Worm (Caenorhabditis elegans) whole organism, L4 larva: Measurements from ENCODE around the gene gst-41.

Experiments used
- D1046.2 ChIP-seq: fragments of 200-800 bp; sonication (Bioruptor generic); IDR thresholded peaks from 2 replicates; pipeline ENCODE4 v1.3.6; 2022; ENCODE audit warnings: missing genetic modification characterization, missing compliant biosample characterization
- F37D6.2 ChIP-seq: sonication (generic microtip); optimal IDR thresholded peaks from 2 replicates; lab custom pipeline; 2016; ENCODE audit warnings: mild to moderate bottlenecking, missing genetic modification characterization, missing compliant biosample characterization
- R02D3.7 ChIP-seq: fragments of 150-350 bp; sonication (generic microtip); optimal IDR thresholded peaks from 3 replicates; lab custom pipeline; 2014; ENCODE audit warnings: missing biosample characterization, missing genetic modification characterization
- T20F7.1 ChIP-seq: fragments of 200-800 bp; sonication (Bioruptor generic); optimal IDR thresholded peaks from 2 replicates; lab custom pipeline; 2018; ENCODE audit warnings: mild to moderate bottlenecking, missing genetic modification characterization, missing compliant biosample characterization
- T26A8.4 ChIP-seq: fragments of 200-800 bp; sonication (Bioruptor generic); IDR thresholded peaks from 2 replicates; pipeline ENCODE4 v1.3.6; 2022; ENCODE audit warnings: missing genetic modification characterization, missing compliant biosample characterization
- Y105C5A.15 ChIP-seq: fragments of 200-800 bp; sonication (Bioruptor generic); IDR thresholded peaks from 2 replicates; pipeline ENCODE4 v1.3.6; 2022; ENCODE audit warnings: missing genetic modification characterization, missing compliant biosample characterization
- Y5F2A.4 ChIP-seq: fragments of 200-800 bp; sonication (Bioruptor generic); optimal IDR thresholded peaks from 2 replicates; lab custom pipeline; 2018; ENCODE audit warnings: mild to moderate bottlenecking, missing genetic modification characterization, missing compliant biosample characterization
- aha-1 ChIP-seq: fragments of 150-350 bp; peaks from one replicate; lab custom pipeline; 2014; ENCODE audit warnings: missing biosample characterization, missing genetic modification characterization
- aly-2 ChIP-seq: sonication (generic microtip); optimal IDR thresholded peaks from 2 replicates; lab custom pipeline; 2018; ENCODE audit warnings: missing biosample characterization, missing genetic modification characterization
- ama-1 ChIP-seq: fragments of 150-350 bp; optimal IDR thresholded peaks from 2 replicates; lab custom pipeline; 2014; ENCODE audit warnings: inconsistent platforms, mixed read lengths
- ctbp-1 ChIP-seq: fragments of 200-800 bp; sonication (Bioruptor generic); IDR thresholded peaks from 2 replicates; pipeline ENCODE4 v1.3.6; 2022; ENCODE audit warnings: missing genetic modification reagents, missing genetic modification characterization, missing compliant biosample characterization
- daf-8 ChIP-seq: fragments of 200-800 bp; sonication (Bioruptor generic); IDR thresholded peaks from 2 replicates; pipeline ENCODE4 v1.3.6; 2022; ENCODE audit warnings: missing genetic modification characterization, missing compliant biosample characterization
- dmd-6 ChIP-seq: fragments of 200-800 bp; sonication (Bioruptor generic); IDR thresholded peaks from 2 replicates; pipeline ENCODE4 v1.3.6; 2022; ENCODE audit warnings: missing genetic modification reagents, missing genetic modification characterization, missing compliant biosample characterization
- dmd-9 ChIP-seq: fragments of 200-800 bp; sonication (Bioruptor generic); IDR thresholded peaks from 2 replicates; pipeline ENCODE4 v1.3.6; 2022; ENCODE audit warnings: missing genetic modification reagents, missing genetic modification characterization, missing compliant biosample characterization
- dpl-1 ChIP-seq: fragments of 150-350 bp; optimal IDR thresholded peaks from 2 replicates; lab custom pipeline; 2014; ENCODE audit warnings: missing biosample characterization, missing genetic modification reagents, missing genetic modification characterization
- duxl-1 ChIP-seq: sonication (generic microtip); optimal IDR thresholded peaks from 2 replicates; lab custom pipeline; 2016; ENCODE audit warnings: mild to moderate bottlenecking, missing genetic modification characterization, moderate library complexity, missing compliant biosample characterization; ENCODE audit not compliant: poor library complexity
- dve-1 ChIP-seq: sonication (generic microtip); optimal IDR thresholded peaks from 2 replicates; lab custom pipeline; 2017; ENCODE audit warnings: antibody characterized with exemption, mild to moderate bottlenecking, missing genetic modification characterization, missing compliant biosample characterization; ENCODE audit not compliant: insufficient read depth
- egl-27 ChIP-seq: sonication (generic microtip); optimal IDR thresholded peaks from 3 replicates; lab custom pipeline; 2017; ENCODE audit warnings: missing biosample characterization, missing genetic modification reagents, missing genetic modification characterization
- fkh-10 ChIP-seq: fragments of 150-350 bp; optimal IDR thresholded peaks from 2 replicates; lab custom pipeline; 2014; ENCODE audit warnings: missing biosample characterization, missing genetic modification reagents, missing genetic modification characterization
- gei-8 ChIP-seq: fragments of 200-800 bp; sonication (Bioruptor generic); optimal IDR thresholded peaks from 2 replicates; lab custom pipeline; 2018; ENCODE audit warnings: mild to moderate bottlenecking, missing genetic modification characterization, missing compliant biosample characterization
- hif-1 ChIP-seq, 2 experiments: sonication (generic microtip); optimal IDR thresholded peaks; 2 replicates each; lab custom pipeline; 2016 to 2017; ENCODE audit warnings: missing compliant biosample characterization in 2 of 2, missing genetic modification characterization in 2 of 2, missing genetic modification reagents in 2 of 2, missing genotype in 2 of 2, mild to moderate bottlenecking in 1 of 2
- hlh-11 ChIP-seq: fragments of 200-800 bp; sonication (Bioruptor generic); optimal IDR thresholded peaks from 2 replicates; lab custom pipeline; 2018; ENCODE audit warnings: mild to moderate bottlenecking, missing genetic modification characterization, missing compliant biosample characterization
- lin-29 ChIP-seq: fragments of 200-800 bp; sonication (Bioruptor generic); IDR thresholded peaks from 2 replicates; pipeline ENCODE4 v1.3.6; 2022; ENCODE audit warnings: missing genetic modification reagents, missing genetic modification characterization, missing compliant biosample characterization
- mdl-1 ChIP-seq, 2 experiments: fragments of 150-350 bp in 1 of 2; sonication (generic microtip) in 1 of 2; optimal IDR thresholded peaks; 2 replicates each; lab custom pipeline; 2014 to 2017; ENCODE audit warnings: missing biosample characterization in 2 of 2, missing genetic modification characterization in 2 of 2
- mep-1 ChIP-seq: fragments of 150-350 bp; sonication (generic microtip); optimal IDR thresholded peaks from 3 replicates; lab custom pipeline; 2014; ENCODE audit warnings: missing biosample characterization, missing genetic modification characterization
- mxl-2 ChIP-seq: fragments of 200-800 bp; sonication (Bioruptor generic); conservative IDR thresholded peaks from 2 replicates; pipeline ENCODE4 v1.3.6; 2022; ENCODE audit warnings: missing genetic modification reagents, missing genetic modification characterization, missing compliant biosample characterization
- mxl-3 ChIP-seq: fragments of 200-800 bp; sonication (Bioruptor generic); optimal IDR thresholded peaks from 2 replicates; lab custom pipeline; 2018; ENCODE audit warnings: mild to moderate bottlenecking, missing genetic modification characterization, missing compliant biosample characterization
- nhr-102 ChIP-seq: sonication (generic microtip); optimal IDR thresholded peaks from 2 replicates; lab custom pipeline; 2016; ENCODE audit warnings: mild to moderate bottlenecking, missing genetic modification characterization, moderate library complexity, missing compliant biosample characterization
- nhr-11 ChIP-seq: fragments of 150-350 bp; optimal IDR thresholded peaks from 2 replicates; lab custom pipeline; 2014; ENCODE audit warnings: missing biosample characterization, missing genetic modification characterization
- nhr-25 ChIP-seq: sonication (generic microtip); optimal IDR thresholded peaks from 2 replicates; lab custom pipeline; 2017; ENCODE audit warnings: missing genetic modification characterization, mild to moderate bottlenecking, missing compliant biosample characterization, antibody characterized with exemption, moderate library complexity, borderline replicate concordance; ENCODE audit not compliant: insufficient read depth
- nhr-28 ChIP-seq: fragments of 150-350 bp; optimal IDR thresholded peaks from 2 replicates; lab custom pipeline; 2014; ENCODE audit warnings: missing biosample characterization, missing genetic modification characterization
- nhr-6 ChIP-seq: fragments of 150-350 bp; optimal IDR thresholded peaks from 2 replicates; lab custom pipeline; 2014; ENCODE audit warnings: missing biosample characterization, missing genetic modification characterization
- nhr-77 ChIP-seq: fragments of 150-350 bp; optimal IDR thresholded peaks from 2 replicates; lab custom pipeline; 2014; ENCODE audit warnings: missing biosample characterization, missing genetic modification characterization
- pha-4 ChIP-seq, 2 experiments: fragments of 150-350 bp in 1 of 2; fragments of 200-800 bp in 1 of 2; sonication (Bioruptor generic) in 1 of 2; IDR thresholded peaks in 1 of 2; optimal IDR thresholded peaks in 1 of 2; 2 replicates each; pipeline versions ENCODE4 v1.3.6 to Lab custom; 2014 to 2022; ENCODE audit warnings: missing genetic modification characterization in 2 of 2, missing genetic modification reagents in 2 of 2, missing biosample characterization in 1 of 2, missing compliant biosample characterization in 1 of 2
- pqm-1 ChIP-seq: sonication (generic microtip); optimal IDR thresholded peaks from 2 replicates; lab custom pipeline; 2017; ENCODE audit warnings: missing biosample characterization, missing genetic modification characterization
- saeg-2 ChIP-seq: fragments of 200-800 bp; sonication (Bioruptor generic); IDR thresholded peaks from 2 replicates; pipeline ENCODE4 v1.3.6; 2022; ENCODE audit warnings: missing genetic modification reagents, missing genetic modification characterization, missing compliant biosample characterization
- skn-1 ChIP-seq: fragments of 150-350 bp; optimal IDR thresholded peaks from 2 replicates; lab custom pipeline; 2014; ENCODE audit warnings: missing biosample characterization, missing genetic modification characterization
- spr-3 ChIP-seq: fragments of 200-800 bp; sonication (Bioruptor generic); optimal IDR thresholded peaks from 2 replicates; lab custom pipeline; 2018; ENCODE audit warnings: mild to moderate bottlenecking, missing genetic modification characterization, missing compliant biosample characterization
- unc-39 ChIP-seq: sonication (generic microtip); optimal IDR thresholded peaks from 2 replicates; lab custom pipeline; 2017; ENCODE audit warnings: missing biosample characterization, missing genetic modification characterization
- unc-62 ChIP-seq, 3 experiments: fragments of 150-350 bp in 1 of 3; sonication (generic microtip); optimal IDR thresholded peaks in 2 of 3; peaks in 1 of 3; 1 replicate in 1 of 3; 2 replicates in 2 of 3; lab custom pipeline; 2014 to 2017; ENCODE audit warnings: missing biosample characterization in 3 of 3, missing genetic modification characterization in 3 of 3, missing genetic modification reagents in 3 of 3, missing genotype in 1 of 3
- zfp-3 ChIP-seq: fragments of 200-800 bp; sonication (Bioruptor generic); conservative IDR thresholded peaks from 2 replicates; pipeline ENCODE4 v1.3.6; 2022; ENCODE audit warnings: missing genetic modification reagents, missing genetic modification characterization, missing compliant biosample characterization
- zip-11 ChIP-seq: fragments of 200-800 bp; sonication (Bioruptor generic); IDR thresholded peaks from 2 replicates; pipeline ENCODE4 v1.3.6; 2022; ENCODE audit warnings: missing genetic modification characterization, missing compliant biosample characterization
- zip-2 ChIP-seq: fragments of 150-350 bp; optimal IDR thresholded peaks from 2 replicates; lab custom pipeline; 2014; ENCODE audit warnings: missing biosample characterization, missing genetic modification characterization

The gst-41 gene

DNA sequence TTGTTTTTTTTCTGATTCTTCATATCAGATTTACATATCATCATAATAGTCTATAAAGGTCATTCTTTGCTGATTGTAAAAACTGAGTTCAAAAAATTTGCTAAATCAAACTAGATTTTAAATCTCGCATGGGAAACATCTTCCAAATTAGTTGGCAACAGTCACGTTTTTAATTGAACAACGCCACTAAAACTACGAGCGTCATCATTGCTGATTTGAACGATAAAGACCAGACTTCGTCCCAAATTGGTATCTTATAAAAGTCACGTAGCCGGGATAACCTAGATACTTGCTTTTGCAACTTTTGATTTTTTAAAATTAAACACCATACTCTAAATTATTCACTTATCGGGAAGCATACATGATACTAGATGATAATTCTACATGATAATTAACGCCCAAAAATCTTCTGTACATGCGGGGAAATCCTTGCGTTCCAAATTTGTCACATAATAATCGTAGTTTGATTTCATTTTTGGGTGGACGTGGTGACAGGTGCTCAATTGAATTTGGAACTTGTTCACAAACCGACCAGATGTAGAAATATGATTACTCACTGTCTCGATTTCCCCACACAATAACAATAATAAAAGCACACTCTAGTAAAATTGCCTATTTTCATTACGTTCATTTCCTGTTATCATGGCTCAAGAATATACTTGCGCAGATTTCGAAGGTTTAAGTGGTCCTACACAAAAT, 18.1 kb upstream of the gst-41 start, which contains the start of gene srw-67:
Gene srw-67, plus strand, starts transcription at position 643 of the 699 bp plus-strand sequence.
- TF ChIP-seq zip-2 (tag; lab: Kevin White, UChicago) (no peak), mxl-3 (GFP tag; lab: Kevin White, UChicago) (no peak), unc-62 (GFP tag; optimal IDR thresholded peaks at IDR 0.05 in 1 of 2; lab: Kevin White, UChicago) (peak in 1 of 2 experiments; percentile 90), unc-62 (tag; optimal IDR thresholded peaks at IDR 0.05; lab: Kevin White, UChicago) (no peak), R02D3.7 (tag; lab: Kevin White, UChicago) (no peak), ctbp-1 (no peak), hif-1 (tag; optimal IDR thresholded peaks at IDR 0.05; lab: Kevin White, UChicago) (peak in 1 of 2 experiments; percentile 70), dve-1 (no peak), dmd-9 (no peak), mep-1 (tag; lab: Kevin White, UChicago) (no peak), duxl-1 (tag; lab: Kevin White, UChicago) (peak; percentile 17), skn-1 (tag; lab: Kevin White, UChicago) (no peak), Y5F2A.4 (GFP tag; lab: Kevin White, UChicago) (no peak), egl-27 (no peak), pqm-1 (tag; lab: Kevin White, UChicago) (no peak), zfp-3 (GFP tag; lab: Robert Waterston, UW) (no peak), pha-4 (GFP tag; IDR thresholded peaks at IDR 0.05; lab: Robert Waterston, UW) (no peak), pha-4 (tag; optimal IDR thresholded peaks at IDR 0.05; lab: Kevin White, UChicago) (no peak), nhr-6 (no peak), lin-29 (no peak), F37D6.2 (tag; lab: Kevin White, UChicago) (no peak), aha-1 (tag; lab: Kevin White, UChicago) (peak; percentile 97), nhr-11 (no peak), T26A8.4 (GFP tag; lab: Robert Waterston, UW) (no peak), dmd-6 (no peak), daf-8 (GFP tag; lab: Robert Waterston, UW) (no peak)

ce11 chrV:7416569-7416968, 17.5 kb upstream of the gst-41 start:
- TF ChIP-seq nhr-102 (peak; percentile 5), T20F7.1 (GFP tag; lab: Kevin White, UChicago) (peak; percentile 14), R02D3.7 (tag; lab: Kevin White, UChicago) (no peak), aha-1 (tag; lab: Kevin White, UChicago) (peak; percentile 89)

- TF ChIP-seq hif-1 (tag; optimal IDR thresholded peaks at IDR 0.05; lab: Kevin White, UChicago) (peak; percentile 19 to 60), nhr-6 (no peak), nhr-25 (tag; lab: Kevin White, UChicago) (peak; percentile 58), dpl-1 (GFP tag; lab: Kevin White, UChicago) (peak; percentile 9), unc-39 (no peak), aly-2 (tag; lab: Kevin White, UChicago) (no peak), aha-1 (tag; lab: Kevin White, UChicago) (peak; percentile 67), mep-1 (tag; lab: Kevin White, UChicago) (peak; percentile 54), fkh-10 (GFP tag; lab: Kevin White, UChicago) (no peak), nhr-28 (tag; lab: Kevin White, UChicago) (peak; percentile 84), spr-3 (GFP tag; lab: Kevin White, UChicago) (no peak), unc-62 (GFP tag; optimal IDR thresholded peaks at IDR 0.05 in 1 of 2; lab: Kevin White, UChicago) (peak in 1 of 2 experiments; percentile 55), unc-62 (tag; optimal IDR thresholded peaks at IDR 0.05; lab: Kevin White, UChicago) (no peak), hlh-11 (peak; percentile 84), T26A8.4 (GFP tag; lab: Robert Waterston, UW) (peak; percentile 45; the same call in 1 of the 2 replicates), duxl-1 (tag; lab: Kevin White, UChicago) (peak; percentile 36), nhr-77 (no peak), ama-1 (lab: Kevin White, UChicago) (peak; percentile 93), mdl-1 (tag; optimal IDR thresholded peaks at IDR 0.05; lab: Kevin White, UChicago) (peak; percentile 56 to 88), D1046.2 (GFP tag; lab: Robert Waterston, UW) (no peak), gei-8 (GFP tag; lab: Kevin White, UChicago) (peak; percentile 37), pqm-1 (tag; lab: Kevin White, UChicago) (no peak), saeg-2 (no peak), zip-2 (tag; lab: Kevin White, UChicago) (no peak), dmd-6 (peak; percentile 64), mxl-2 (GFP tag; lab: Robert Waterston, UW) (0 out of 2 replicates have a peak, but pooled peaks have one; percentile 22), Y105C5A.15 (GFP tag; lab: Robert Waterston, UW) (no peak), zip-11 (GFP tag; lab: Robert Waterston, UW) (no peak)
Observed at ce11 chrV:7415780-7416428, 16.8 kb upstream of the gst-41 start, which contains the start of gene F18E3.13. F18E3.13 (plus strand) TSS chrV:7416164.
